Fruit fly (Drosophila melanogaster): ENCODE results near the gene Fntb.

The Fntb gene

DNA sequence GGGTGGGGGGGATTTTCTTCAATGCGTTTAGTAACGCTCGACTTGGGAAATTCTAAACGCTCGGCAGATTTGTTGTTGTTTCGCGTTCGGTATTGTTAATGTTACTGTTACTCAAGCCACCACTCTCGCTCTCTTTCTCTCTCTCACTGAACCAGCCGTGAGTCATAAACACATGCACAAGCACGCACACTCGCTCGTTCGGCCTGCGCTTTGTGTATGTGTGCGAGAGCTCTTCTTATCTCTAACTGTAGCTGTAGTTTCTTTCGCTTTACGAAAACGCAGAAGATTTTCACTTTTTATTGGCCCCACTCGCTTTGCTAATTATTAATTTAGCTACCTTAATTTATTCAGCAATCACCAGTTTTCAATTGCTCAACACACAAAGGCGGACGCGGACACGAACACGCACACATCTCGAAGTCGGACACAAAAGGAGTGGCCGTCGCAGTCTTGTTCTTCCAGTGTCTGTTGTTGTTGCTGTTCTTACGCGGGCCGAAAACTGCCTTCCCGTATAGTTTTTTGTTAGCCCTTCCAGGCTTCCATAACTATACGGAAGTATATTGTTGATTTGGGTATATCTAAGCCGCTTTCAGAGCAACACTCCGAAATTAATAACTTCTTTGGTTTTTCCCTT lies 20.3 kb downstream of the Fntb start:
- TF ChIP-seq Drgx (GFP tag; IDR thresholded peaks at IDR 0.05): no peak
- peak; percentile 83 for TF ChIP-seq Med (GFP tag)
- TF ChIP-seq Pdp1 (GFP tag; optimal IDR thresholded peaks at IDR 0.05): peak in 1 of 2 experiments; percentile 56
- peak; percentile 39 for TF ChIP-seq YL-1 (GFP tag; optimal IDR thresholded peaks at IDR 0.05)
- TF ChIP-seq CG8388 (GFP tag; optimal IDR thresholded peaks at IDR 0.05): no peak
- peak; percentile 79 for TF ChIP-seq CG4360 (GFP tag; IDR thresholded peaks at IDR 0.05)
- no peak for TF ChIP-seq danr (GFP tag; IDR thresholded peaks at IDR 0.05)
- TF ChIP-seq sug (tag; optimal IDR thresholded peaks at IDR 0.05): peak; percentile 25
- TF ChIP-seq Blimp-1 (GFP tag; optimal IDR thresholded peaks at IDR 0.05): peak; percentile 58
- TF ChIP-seq nom (GFP tag; optimal IDR thresholded peaks at IDR 0.05): peak; percentile 36
- TF ChIP-seq grn (GFP tag; optimal IDR thresholded peaks at IDR 0.05): peak; percentile 16
- no peak for TF ChIP-seq pb (GFP tag; optimal IDR thresholded peaks at IDR 0.05)
- peak; percentile 84 to 85 for TF ChIP-seq Trl (optimal IDR thresholded peaks at IDR 0.05)
- no peak for TF ChIP-seq Trl (GFP tag; optimal IDR thresholded peaks at IDR 0.05)
- TF ChIP-seq Scr (GFP tag; IDR thresholded peaks at IDR 0.05; ENCODE audit: partially characterized antibody): peak; percentile 8
- TF ChIP-seq Ets65A (GFP tag): peak; percentile 31
- peak; percentile 79 for TF ChIP-seq cad (GFP tag; optimal IDR thresholded peaks at IDR 0.05)
- TF ChIP-seq CG2129 (GFP tag; IDR thresholded peaks at IDR 0.05; ENCODE audit: partially characterized antibody): no peak
- TF ChIP-seq CoRest (tag; optimal IDR thresholded peaks at IDR 0.05): no peak
- peak; percentile 0 for TF ChIP-seq ewg (GFP tag; optimal IDR thresholded peaks at IDR 0.05)
- TF ChIP-seq ci (GFP tag; IDR thresholded peaks at IDR 0.05): 0 out of 3 replicates have a peak, but pooled peaks have one; percentile 13
- peak; percentile 10 for TF ChIP-seq gsb-n (tag; optimal IDR thresholded peaks at IDR 0.05)
- peak; percentile 97 for TF ChIP-seq pros (GFP tag; optimal IDR thresholded peaks at IDR 0.05)
- peak; percentile 13 for TF ChIP-seq CG8924 (tag; optimal IDR thresholded peaks at IDR 0.05)
- TF ChIP-seq hbn (GFP tag; IDR thresholded peaks at IDR 0.05; ENCODE audit: partially characterized antibody): peak; percentile 23; the same call in 1 of the 2 replicates
- no peak for TF ChIP-seq Oli (tag; optimal IDR thresholded peaks at IDR 0.05)
- TF ChIP-seq Sin3A (optimal IDR thresholded peaks at IDR 0.05): peak; percentile 31
- peak; percentile 90 for TF ChIP-seq kay (GFP tag; optimal IDR thresholded peaks at IDR 0.05)
- peak; percentile 96 for TF ChIP-seq cg (GFP tag; optimal IDR thresholded peaks at IDR 0.05)
- no peak for TF ChIP-seq ttk (GFP tag; IDR thresholded peaks at IDR 0.05)
- TF ChIP-seq kni (GFP tag; optimal IDR thresholded peaks at IDR 0.05): peak; percentile 8
- peak; percentile 90; the same call in 3 of the 4 replicates for TF ChIP-seq chinmo (GFP tag; IDR thresholded peaks at IDR 0.05; ENCODE audit: partially characterized antibody)
- peak; percentile 14; the same call in 1 of the 3 replicates for TF ChIP-seq row (GFP tag; IDR thresholded peaks at IDR 0.05)
- peak; percentile 34; the same call in 1 of the 4 replicates for TF ChIP-seq Dll (GFP tag; IDR thresholded peaks at IDR 0.05; ENCODE audit: partially characterized antibody)
- TF ChIP-seq yki (optimal IDR thresholded peaks at IDR 0.05): peak; percentile 42
- TF ChIP-seq z (GFP tag; IDR thresholded peaks at IDR 0.05): peak; percentile 60; the same call in 1 of the 3 replicates
- peak; percentile 76 for TF ChIP-seq p53 (GFP tag; optimal IDR thresholded peaks at IDR 0.05)
- peak; percentile 19; the same call in 2 of the 3 replicates for TF ChIP-seq CG34224 (GFP tag; IDR thresholded peaks at IDR 0.05; ENCODE audit: partially characterized antibody)
- TF ChIP-seq vvl (GFP tag; IDR thresholded peaks at IDR 0.05): peak; percentile 52; the same call in 1 of the 2 replicates
- TF ChIP-seq insv (GFP tag; optimal IDR thresholded peaks at IDR 0.05): no peak
- TF ChIP-seq CG17385 (GFP tag; optimal IDR thresholded peaks at IDR 0.05): peak; percentile 80
- peak; percentile 53 for TF ChIP-seq Deaf1 (tag; optimal IDR thresholded peaks at IDR 0.05)

Data from whole organism, embryonic.